Worm (Caenorhabditis elegans): ENCODE results near the gene ced-6.

The ced-6 gene

ce11 chrIII:5570814-5571443, 24.6 kb upstream of the ced-6 start:
- TF ChIP-seq nhr-129 (tag; optimal IDR thresholded peaks at IDR 0.05) (peak; percentile 4), lsy-2 (tag; optimal IDR thresholded peaks at IDR 0.05) (peak in 1 of 2 experiments; percentile 15), blmp-1 (tag; optimal IDR thresholded peaks at IDR 0.05; ENCODE audit: insufficient read depth) (no peak), unc-55 (GFP tag; optimal IDR thresholded peaks at IDR 0.05) (peak; percentile 90), mab-5 (tag; optimal IDR thresholded peaks at IDR 0.05) (peak; percentile 78)

ce11 chrIII:5572806-5573205, 22.8 kb upstream of the ced-6 start:
- no peak for TF ChIP-seq unc-55 (GFP tag; optimal IDR thresholded peaks at IDR 0.05)
- no peak for TF ChIP-seq skn-1 (tag; optimal IDR thresholded peaks at IDR 0.05)
- no peak for TF ChIP-seq ZK546.5 (tag; optimal IDR thresholded peaks at IDR 0.05)
- TF ChIP-seq nhr-129 (tag; optimal IDR thresholded peaks at IDR 0.05) = peak; percentile 6
- TF ChIP-seq mab-5 (tag; optimal IDR thresholded peaks at IDR 0.05) = no peak
- TF ChIP-seq C34F6.9 (tag; optimal IDR thresholded peaks at IDR 0.05) = peak; percentile 11
- TF ChIP-seq lsy-2 (tag; optimal IDR thresholded peaks at IDR 0.05) = peak in 1 of 2 experiments; percentile 0
- TF ChIP-seq ama-1 (optimal IDR thresholded peaks at IDR 0.05) = no peak
- no peak for TF ChIP-seq nhr-237 (tag; optimal IDR thresholded peaks at IDR 0.05)
- no peak for TF ChIP-seq blmp-1 (tag; optimal IDR thresholded peaks at IDR 0.05; ENCODE audit: insufficient read depth)

ce11 chrIII:5573694-5574093, 21.9 kb upstream of the ced-6 start, which contains the start of gene molo-1:
Gene molo-1, plus strand, starts transcription at chrIII:5573994.
- TF ChIP-seq snpc-4 (tag; optimal IDR thresholded peaks at IDR 0.05) = no peak
- no peak for TF ChIP-seq unc-39 (tag; optimal IDR thresholded peaks at IDR 0.05)
- TF ChIP-seq alr-1 (tag; optimal IDR thresholded peaks at IDR 0.05) = no peak
- no peak for TF ChIP-seq lin-39 (tag; optimal IDR thresholded peaks at IDR 0.05)
- no peak for TF ChIP-seq ZK546.5 (tag; optimal IDR thresholded peaks at IDR 0.05)
- no peak for TF ChIP-seq ztf-11 (tag; optimal IDR thresholded peaks at IDR 0.05)
- no peak for TF ChIP-seq crh-2 (tag; optimal IDR thresholded peaks at IDR 0.05)
- no peak for TF ChIP-seq mbf-1 (tag; optimal IDR thresholded peaks at IDR 0.05)
- TF ChIP-seq nhr-77 (tag; optimal IDR thresholded peaks at IDR 0.05) = no peak

ce11 chrIII:5581049-5581448, 14.5 kb upstream of the ced-6 start, which contains the start of gene F56D2.5:
Gene F56D2.5, minus strand, starts transcription at chrIII:5581419.
- TF ChIP-seq nhr-129 (tag; optimal IDR thresholded peaks at IDR 0.05) = peak; percentile 98
- no peak for TF ChIP-seq ztf-4 (tag; optimal IDR thresholded peaks at IDR 0.05)
- TF ChIP-seq fos-1 (tag; optimal IDR thresholded peaks at IDR 0.05) = peak; percentile 8

DNA sequence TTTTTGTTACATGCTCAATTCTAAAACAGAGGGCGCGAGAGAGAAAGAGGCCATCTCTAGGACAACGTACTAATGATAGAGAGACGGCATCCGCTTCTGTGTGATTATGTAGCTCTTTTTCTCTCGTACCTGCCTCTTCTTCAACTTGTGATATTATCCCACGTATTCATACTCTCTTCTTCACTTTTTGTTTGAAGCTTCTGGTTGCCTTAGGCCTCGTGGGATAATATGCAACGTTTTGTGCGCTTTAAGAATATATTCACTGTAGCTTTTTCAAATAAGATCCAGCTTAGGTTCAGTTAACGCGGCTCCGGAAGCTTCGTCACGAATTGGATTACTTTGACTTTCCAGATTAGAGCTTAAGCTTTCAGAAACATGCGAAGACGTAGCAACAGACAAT, 12.8 kb upstream of the ced-6 start, which contains the start of the genes F56D2.8 and uev-2:
Gene F56D2.8, minus strand, starts transcription at position 101 of the 400 bp plus-strand sequence.
Gene uev-2, plus strand, starts transcription at position 360 of the 400 bp plus-strand sequence.
- TF ChIP-seq ZK546.5 (tag; optimal IDR thresholded peaks at IDR 0.05) (no peak), nhr-25 (tag; optimal IDR thresholded peaks at IDR 0.05) (no peak), snpc-4 (tag; optimal IDR thresholded peaks at IDR 0.05) (no peak), unc-55 (GFP tag; optimal IDR thresholded peaks at IDR 0.05) (no peak), Y55F3AM.14 (GFP tag; optimal IDR thresholded peaks at IDR 0.05) (no peak)

DNA sequence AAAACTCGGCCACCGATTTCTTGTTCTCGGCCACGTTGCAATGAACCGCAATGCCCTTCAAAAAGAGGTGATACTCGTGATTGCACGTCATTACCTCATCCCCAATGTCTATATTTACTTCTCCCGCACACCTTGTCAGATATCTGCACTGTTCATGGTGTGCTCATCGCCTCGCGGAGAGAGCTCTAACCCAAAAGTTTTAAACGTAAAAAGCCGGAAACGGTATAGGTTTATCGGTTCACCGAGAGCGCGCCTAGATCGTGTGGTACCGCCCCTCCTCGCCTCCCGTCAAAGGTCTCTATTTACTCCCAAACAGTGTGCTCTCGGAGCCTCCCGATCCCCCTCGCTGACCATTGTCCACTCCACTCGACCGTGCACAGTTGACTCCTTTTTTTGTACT, 10.9 kb upstream of the ced-6 start, which contains the start of gene F56D2.3:
Gene F56D2.3, plus strand, starts transcription at position 301 of the 400 bp plus-strand sequence.
- no peak for TF ChIP-seq nhr-129 (tag; optimal IDR thresholded peaks at IDR 0.05)
- no peak for TF ChIP-seq aly-2 (tag; optimal IDR thresholded peaks at IDR 0.05)
- TF ChIP-seq ceh-16 (tag; optimal IDR thresholded peaks at IDR 0.05) = no peak
- no peak for TF ChIP-seq blmp-1 (tag; optimal IDR thresholded peaks at IDR 0.05; ENCODE audit: insufficient read depth)

DNA sequence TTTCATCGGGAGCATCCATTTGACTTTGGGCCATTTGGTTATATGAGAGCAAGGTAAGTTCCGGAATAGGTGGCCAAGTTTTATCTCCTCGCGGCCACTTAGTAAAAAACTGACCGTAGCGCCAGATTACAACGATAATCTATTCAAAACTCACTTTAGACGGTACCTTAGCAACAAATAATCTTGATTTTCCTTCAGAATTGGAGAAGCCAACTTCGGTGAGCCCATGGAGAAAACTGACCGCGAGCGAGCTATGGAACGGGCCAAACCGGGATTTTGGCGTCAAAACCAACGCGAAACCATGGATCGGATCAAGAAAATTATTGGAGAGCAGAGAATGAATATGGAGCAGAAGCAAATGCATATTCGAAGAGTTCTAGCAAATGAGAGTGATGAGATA, 9.9 kb upstream of the ced-6 start:
- TF ChIP-seq ztf-4 (tag; optimal IDR thresholded peaks at IDR 0.05) (no peak), Y55F3AM.14 (GFP tag; optimal IDR thresholded peaks at IDR 0.05) (no peak), crh-2 (tag; optimal IDR thresholded peaks at IDR 0.05) (no peak), elt-3 (tag; optimal IDR thresholded peaks at IDR 0.05) (no peak), sma-9 (GFP tag; optimal IDR thresholded peaks at IDR 0.05) (no peak), sma-9 (tag; optimal IDR thresholded peaks at IDR 0.05) (no peak), R02D3.7 (tag; optimal IDR thresholded peaks at IDR 0.05) (no peak), C34F6.9 (tag; optimal IDR thresholded peaks at IDR 0.05) (no peak), lin-39 (tag; optimal IDR thresholded peaks at IDR 0.05) (no peak), nhr-10 (tag; optimal IDR thresholded peaks at IDR 0.05) (no peak), gmeb-1 (tag; optimal IDR thresholded peaks at IDR 0.05) (no peak), aly-2 (tag; optimal IDR thresholded peaks at IDR 0.05) (no peak), blmp-1 (tag; optimal IDR thresholded peaks at IDR 0.05; ENCODE audit: insufficient read depth) (no peak), fos-1 (tag; optimal IDR thresholded peaks at IDR 0.05) (no peak), alr-1 (tag; optimal IDR thresholded peaks at IDR 0.05) (no peak), nhr-237 (tag; optimal IDR thresholded peaks at IDR 0.05) (no peak), snpc-4 (tag; optimal IDR thresholded peaks at IDR 0.05) (no peak), ztf-11 (tag; optimal IDR thresholded peaks at IDR 0.05) (no peak), ztf-1 (GFP tag; conservative IDR thresholded peaks at IDR 0.05) (no peak), nhr-77 (tag; optimal IDR thresholded peaks at IDR 0.05) (no peak), dmd-4 (tag; optimal IDR thresholded peaks at IDR 0.05) (no peak)
